Worm (Caenorhabditis elegans) whole organism, L1 larva: ENCODE results near the gene C01G5.9.
A peak's percentile ranks its signal among the peaks of the same experiment; 100 is the strongest.

Experiments
- C04F5.9 ChIP-seq: sonication (generic microtip); optimal IDR thresholded peaks from 2 replicates; lab custom pipeline; 2016; ENCODE audit warnings: missing genetic modification characterization, missing compliant biosample characterization
- C16A3.4 ChIP-seq: fragments of 150-350 bp; optimal IDR thresholded peaks from 2 replicates; lab custom pipeline; 2014; ENCODE audit warnings: missing biosample characterization, missing genetic modification characterization
- F16B12.6 ChIP-seq: fragments of 150-350 bp; optimal IDR thresholded peaks from 2 replicates; lab custom pipeline; 2014; ENCODE audit warnings: missing biosample characterization, missing genetic modification characterization
- Y116A8C.19 ChIP-seq: sonication (generic microtip); optimal IDR thresholded peaks from 2 replicates; lab custom pipeline; 2016; ENCODE audit warnings: missing compliant biosample characterization, missing genetic modification characterization, borderline replicate concordance
- aha-1 ChIP-seq: fragments of 150-350 bp; optimal IDR thresholded peaks from 2 replicates; lab custom pipeline; 2014; ENCODE audit warnings: missing biosample characterization, missing genetic modification characterization
- ceh-63 ChIP-seq: fragments of 200-800 bp; sonication (Bioruptor generic); optimal IDR thresholded peaks from 2 replicates; lab custom pipeline; 2018; ENCODE audit warnings: mild to moderate bottlenecking, missing genetic modification characterization, missing compliant biosample characterization
- ceh-8 ChIP-seq: fragments of 200-800 bp; sonication (Bioruptor generic); optimal IDR thresholded peaks from 2 replicates; lab custom pipeline; 2018; ENCODE audit warnings: mild to moderate bottlenecking, missing genetic modification characterization, moderate library complexity, missing compliant biosample characterization
- ceh-82 ChIP-seq, 3 experiments: fragments of 150-350 bp in 1 of 3; sonication (generic microtip) in 2 of 3; optimal IDR thresholded peaks; 2 replicates each; lab custom pipeline; 2014 to 2017; ENCODE audit warnings: missing biosample characterization in 3 of 3, missing genetic modification characterization in 3 of 3
- ces-1 ChIP-seq: fragments of 150-350 bp; optimal IDR thresholded peaks from 2 replicates; lab custom pipeline; 2014; ENCODE audit warnings: missing biosample characterization, missing genetic modification reagents, missing genetic modification characterization
- dpl-1 ChIP-seq, 3 experiments: fragments of 150-350 bp in 2 of 3; sonication (generic microtip) in 1 of 3; optimal IDR thresholded peaks; 2 replicates each; lab custom pipeline; 2014 to 2017; ENCODE audit warnings: missing biosample characterization in 3 of 3, missing genetic modification characterization in 3 of 3, missing genetic modification reagents in 3 of 3
- dsc-1 ChIP-seq: sonication (generic microtip); optimal IDR thresholded peaks from 2 replicates; lab custom pipeline; 2016; ENCODE audit warnings: mild to moderate bottlenecking, missing genetic modification characterization, missing compliant biosample characterization
- efl-1 ChIP-seq, 4 experiments: fragments of 150-350 bp; optimal IDR thresholded peaks in 3 of 4; peaks in 1 of 4; 1 replicate in 1 of 4; 2 replicates in 3 of 4; lab custom pipeline; 2014; ENCODE audit warnings: missing biosample characterization in 2 of 4, missing genetic modification characterization in 2 of 4, missing genetic modification reagents in 2 of 4
- efl-3 ChIP-seq: fragments of 200-800 bp; sonication (Bioruptor generic); optimal IDR thresholded peaks from 2 replicates; lab custom pipeline; 2018; ENCODE audit warnings: mild to moderate bottlenecking, missing genetic modification characterization, missing compliant biosample characterization
- egl-13 ChIP-seq: sonication (generic microtip); optimal IDR thresholded peaks from 2 replicates; lab custom pipeline; 2016; ENCODE audit warnings: missing genotype, missing genetic modification reagents, missing genetic modification characterization, missing compliant biosample characterization
- grh-1 ChIP-seq: fragments of 200-800 bp; sonication (Bioruptor generic); IDR thresholded peaks from 2 replicates; pipeline ENCODE4 v1.3.6; 2022; ENCODE audit warnings: missing genetic modification reagents, missing genetic modification characterization, missing compliant biosample characterization
- irx-1 ChIP-seq: sonication (generic microtip); optimal IDR thresholded peaks from 2 replicates; lab custom pipeline; 2016; ENCODE audit warnings: missing genetic modification characterization, missing compliant biosample characterization
- jun-1 ChIP-seq: fragments of 150-350 bp; optimal IDR thresholded peaks from 2 replicates; lab custom pipeline; 2014; ENCODE audit warnings: missing biosample characterization, missing genetic modification reagents, missing genetic modification characterization
- lin-13 ChIP-seq: fragments of 150-350 bp; optimal IDR thresholded peaks from 2 replicates; lab custom pipeline; 2014; ENCODE audit warnings: missing biosample characterization, missing genetic modification reagents, missing genetic modification characterization
- lin-14 ChIP-seq: fragments of 200-800 bp; sonication (Bioruptor generic); optimal IDR thresholded peaks from 2 replicates; lab custom pipeline; 2018; ENCODE audit warnings: mild to moderate bottlenecking, missing genetic modification characterization, moderate library complexity, missing compliant biosample characterization
- lin-35 ChIP-seq, 2 experiments: fragments of 150-350 bp; optimal IDR thresholded peaks; 2 replicates each; lab custom pipeline; 2014; ENCODE audit warnings: missing biosample characterization in 2 of 2, missing genetic modification characterization in 2 of 2, missing genetic modification reagents in 2 of 2
- lsy-2 ChIP-seq, 2 experiments: fragments of 150-350 bp; optimal IDR thresholded peaks; 2 replicates each; lab custom pipeline; 2014; ENCODE audit warnings: missing biosample characterization in 2 of 2, missing genetic modification characterization in 2 of 2
- mab-9 ChIP-seq: fragments of 200-800 bp; sonication (Bioruptor generic); IDR thresholded peaks from 2 replicates; pipeline ENCODE4 v1.3.6; 2022; ENCODE audit warnings: missing genetic modification reagents, missing genetic modification characterization, missing compliant biosample characterization
- mdl-1 ChIP-seq, 2 experiments: fragments of 150-350 bp; optimal IDR thresholded peaks; 2 replicates each; lab custom pipeline; 2014 to 2017; ENCODE audit warnings: missing biosample characterization in 2 of 2, missing genetic modification characterization in 2 of 2, inconsistent platforms in 1 of 2
- mef-2 ChIP-seq: fragments of 150-350 bp; optimal IDR thresholded peaks from 2 replicates; lab custom pipeline; 2014; ENCODE audit warnings: missing biosample characterization, missing genetic modification characterization
- mep-1 ChIP-seq: fragments of 150-350 bp; optimal IDR thresholded peaks from 2 replicates; lab custom pipeline; 2014; ENCODE audit warnings: missing biosample characterization, missing genetic modification characterization
- nhr-11 ChIP-seq: fragments of 150-350 bp; optimal IDR thresholded peaks from 2 replicates; lab custom pipeline; 2014; ENCODE audit warnings: missing biosample characterization, missing genetic modification characterization
- nhr-19 ChIP-seq: fragments of 200-800 bp; sonication (Bioruptor generic); conservative IDR thresholded peaks from 2 replicates; pipeline ENCODE4 v1.3.6; 2022; ENCODE audit warnings: missing genetic modification characterization, missing compliant biosample characterization
- nhr-20 ChIP-seq: sonication (generic microtip); optimal IDR thresholded peaks from 2 replicates; lab custom pipeline; 2016; ENCODE audit warnings: mild to moderate bottlenecking, missing genetic modification characterization, missing compliant biosample characterization
- nhr-237 ChIP-seq: fragments of 150-350 bp; optimal IDR thresholded peaks from 2 replicates; lab custom pipeline; 2014; ENCODE audit warnings: missing biosample characterization, missing genetic modification characterization
- nhr-28 ChIP-seq: fragments of 150-350 bp; optimal IDR thresholded peaks from 2 replicates; lab custom pipeline; 2014; ENCODE audit warnings: missing biosample characterization, missing genetic modification characterization
- nhr-47 ChIP-seq: sonication (generic microtip); optimal IDR thresholded peaks from 2 replicates; lab custom pipeline; 2016; ENCODE audit warnings: mild to moderate bottlenecking, missing genetic modification characterization, moderate library complexity, missing compliant biosample characterization
- nhr-71 ChIP-seq: sonication (generic microtip); optimal IDR thresholded peaks from 2 replicates; lab custom pipeline; 2016; ENCODE audit warnings: mild to moderate bottlenecking, missing genetic modification characterization, moderate library complexity, missing compliant biosample characterization
- nhr-76 ChIP-seq: sonication (generic microtip); optimal IDR thresholded peaks from 2 replicates; lab custom pipeline; 2017; ENCODE audit warnings: missing biosample characterization, missing genetic modification characterization
- nhr-77 ChIP-seq: fragments of 150-350 bp; optimal IDR thresholded peaks from 2 replicates; lab custom pipeline; 2014; ENCODE audit warnings: missing biosample characterization, missing genetic modification characterization
- nhr-84 ChIP-seq: sonication (generic microtip); optimal IDR thresholded peaks from 2 replicates; lab custom pipeline; 2017; ENCODE audit warnings: missing biosample characterization, missing genetic modification characterization
- pax-3 ChIP-seq: fragments of 200-800 bp; sonication (Bioruptor generic); optimal IDR thresholded peaks from 2 replicates; lab custom pipeline; 2018; ENCODE audit warnings: mild to moderate bottlenecking, missing genetic modification characterization, moderate library complexity, missing compliant biosample characterization
- pqm-1 ChIP-seq: sonication (generic microtip); optimal IDR thresholded peaks from 3 replicates; lab custom pipeline; 2017; ENCODE audit warnings: missing biosample characterization, missing genetic modification characterization
- rnt-1 ChIP-seq: sonication (generic microtip); optimal IDR thresholded peaks from 2 replicates; lab custom pipeline; 2016; ENCODE audit warnings: mild to moderate bottlenecking, missing genetic modification characterization, moderate library complexity, missing compliant biosample characterization
- skn-1 ChIP-seq: fragments of 150-350 bp; optimal IDR thresholded peaks from 2 replicates; lab custom pipeline; 2014; ENCODE audit warnings: missing biosample characterization, missing genetic modification characterization
- swsn-7 ChIP-seq: sonication (generic microtip); optimal IDR thresholded peaks from 2 replicates; lab custom pipeline; 2016; ENCODE audit warnings: missing genetic modification characterization, missing compliant biosample characterization
- tbx-2 ChIP-seq: sonication (generic microtip); optimal IDR thresholded peaks from 2 replicates; lab custom pipeline; 2016; ENCODE audit warnings: missing genetic modification characterization, missing compliant biosample characterization
- unc-30 ChIP-seq: sonication (generic microtip); optimal IDR thresholded peaks from 2 replicates; lab custom pipeline; 2017; ENCODE audit warnings: missing biosample characterization, missing genetic modification characterization
- unc-62 ChIP-seq: fragments of 150-350 bp; optimal IDR thresholded peaks from 2 replicates; lab custom pipeline; 2014; ENCODE audit warnings: missing biosample characterization, missing genetic modification reagents, missing genetic modification characterization
- unc-86 ChIP-seq: sonication (generic microtip); optimal IDR thresholded peaks from 2 replicates; lab custom pipeline; 2016; ENCODE audit warnings: missing genetic modification characterization, missing compliant biosample characterization
- unc-98 ChIP-seq: fragments of 200-800 bp; sonication (Bioruptor generic); IDR thresholded peaks from 2 replicates; pipeline ENCODE4 v1.3.6; 2022; ENCODE audit warnings: missing genetic modification characterization, missing compliant biosample characterization
- vab-15 ChIP-seq: sonication (generic microtip); optimal IDR thresholded peaks from 2 replicates; lab custom pipeline; 2017; ENCODE audit warnings: missing genotype, mild to moderate bottlenecking, missing genetic modification characterization, missing compliant biosample characterization
- zag-1 ChIP-seq: fragments of 150-350 bp; optimal IDR thresholded peaks from 2 replicates; lab custom pipeline; 2014; ENCODE audit warnings: missing biosample characterization, missing genetic modification characterization
- zip-4 ChIP-seq: fragments of 200-800 bp; sonication (Bioruptor generic); optimal IDR thresholded peaks from 2 replicates; lab custom pipeline; 2018; ENCODE audit warnings: mild to moderate bottlenecking, missing genetic modification characterization, moderate library complexity, missing compliant biosample characterization
- ztf-4 ChIP-seq: fragments of 150-350 bp; optimal IDR thresholded peaks from 2 replicates; lab custom pipeline; 2014; ENCODE audit warnings: missing biosample characterization, missing genetic modification characterization

Gene C01G5.9

ce11 chrIV:6514700-6515099 is 5.0 kb upstream of the C01G5.9 start (continued):
- TF ChIP-seq egl-13 (peak; percentile 79), C16A3.4 (no peak), zip-4 (GFP tag; lab: Kevin White, UChicago) (peak; percentile 3), unc-86 (tag; lab: Kevin White, UChicago) (peak; percentile 71), nhr-71 (tag; lab: Kevin White, UChicago) (peak; percentile 94), nhr-76 (tag; lab: Kevin White, UChicago) (no peak), aha-1 (tag; lab: Kevin White, UChicago) (no peak), tbx-2 (tag; lab: Kevin White, UChicago) (no peak), F16B12.6 (no peak), pax-3 (tag; lab: Kevin White, UChicago) (peak; percentile 77), efl-3 (GFP tag; lab: Kevin White, UChicago) (no peak), unc-62 (GFP tag; lab: Kevin White, UChicago) (no peak), lin-13 (GFP tag; lab: Kevin White, UChicago) (no peak), C04F5.9 (no peak), grh-1 (GFP tag; lab: Robert Waterston, UW) (no peak), unc-98 (GFP tag; lab: Robert Waterston, UW) (no peak), nhr-28 (tag; lab: Kevin White, UChicago) (no peak), irx-1 (no peak), ceh-8 (GFP tag; lab: Kevin White, UChicago) (no peak), nhr-19 (GFP tag; lab: Robert Waterston, UW) (peak; percentile 17; the same call in 1 of the 2 replicates), nhr-47 (peak; percentile 90), Y116A8C.19 (no peak), ceh-63 (GFP tag; lab: Kevin White, UChicago) (no peak), lsy-2 (tag; optimal IDR thresholded peaks at IDR 0.05; lab: Kevin White, UChicago) (peak in 1 of 2 experiments; percentile 34), swsn-7 (tag; lab: Kevin White, UChicago) (peak; percentile 73), unc-30 (tag; lab: Kevin White, UChicago) (no peak), vab-15 (no peak), dsc-1 (tag; lab: Kevin White, UChicago) (peak; percentile 63), nhr-84 (no peak), nhr-237 (tag; lab: Kevin White, UChicago) (no peak), nhr-11 (tag; lab: Kevin White, UChicago) (peak; percentile 79), rnt-1 (no peak), zag-1 (tag; lab: Kevin White, UChicago) (no peak), ces-1 (GFP tag; lab: Kevin White, UChicago) (no peak), skn-1 (tag; lab: Kevin White, UChicago) (no peak), lin-14 (GFP tag; lab: Kevin White, UChicago) (peak; percentile 71), pqm-1 (tag; lab: Kevin White, UChicago) (no peak), nhr-20 (peak; percentile 16), ztf-4 (tag; lab: Kevin White, UChicago) (peak; percentile 23)

ce11 chrIV:6517859-6518258 is 1.8 kb upstream of the C01G5.9 start, which contains the start of gene C01G5.7:
Gene C01G5.7, plus strand, starts transcription at chrIV:6518159.
- TF ChIP-seq jun-1 (tag; lab: Kevin White, UChicago), result no peak

- TF ChIP-seq ztf-4 (tag; lab: Kevin White, UChicago), result no peak
- TF ChIP-seq grh-1 (GFP tag; lab: Robert Waterston, UW), result no peak
- no peak for TF ChIP-seq ceh-82 (tag; optimal IDR thresholded peaks at IDR 0.05; lab: Kevin White, UChicago)
- TF ChIP-seq nhr-77 (tag; lab: Kevin White, UChicago), result no peak
- no peak for TF ChIP-seq mdl-1 (tag; optimal IDR thresholded peaks at IDR 0.05; lab: Kevin White, UChicago)
- no peak for TF ChIP-seq efl-1 (optimal IDR thresholded peaks at IDR 0.05; lab: Kevin White, UChicago)
- TF ChIP-seq efl-1 (GFP tag; optimal IDR thresholded peaks at IDR 0.05 in 1 of 2; lab: Kevin White, UChicago), result peak in 1 of 2 experiments; percentile 9
- peak; percentile 82 for TF ChIP-seq skn-1 (tag; lab: Kevin White, UChicago)
- peak in 1 of 2 experiments; percentile 33 for TF ChIP-seq lin-35 (GFP tag; optimal IDR thresholded peaks at IDR 0.05; lab: Kevin White, UChicago)
- TF ChIP-seq mef-2 (tag; lab: Kevin White, UChicago), result no peak
- no peak for TF ChIP-seq mab-9 (GFP tag; lab: Robert Waterston, UW)
- no peak for TF ChIP-seq efl-3 (GFP tag; lab: Kevin White, UChicago)
- no peak for TF ChIP-seq nhr-20
- TF ChIP-seq mep-1 (tag; lab: Kevin White, UChicago), result no peak
- TF ChIP-seq dpl-1 (GFP tag; optimal IDR thresholded peaks at IDR 0.05; lab: Kevin White, UChicago), result peak in 1 of 3 experiments; percentile 5
These were observed 2.7 kb downstream of the C01G5.9 start, which contains the start of gene ddi-1 for ce11 chrIV:6522305-6522917. Gene ddi-1, plus strand, starts transcription at chrIV:6522867.
